Worm (Caenorhabditis elegans) whole organism, L1 larva: Measurements from ENCODE around the gene gmn-1.

Source experiments
- ama-1 ChIP-seq: fragments of 150-350 bp; optimal IDR thresholded peaks from 2 replicates; lab custom pipeline; 2014
- ceh-8 ChIP-seq: fragments of 200-800 bp; sonication (Bioruptor generic); optimal IDR thresholded peaks from 2 replicates; lab custom pipeline; 2018; ENCODE audit warnings: mild to moderate bottlenecking, missing genetic modification characterization, moderate library complexity, missing compliant biosample characterization
- fos-1 ChIP-seq: fragments of 150-350 bp; optimal IDR thresholded peaks from 2 replicates; lab custom pipeline; 2014; ENCODE audit warnings: missing biosample characterization, missing genetic modification characterization
- nhr-12 ChIP-seq: sonication (generic microtip); optimal IDR thresholded peaks from 2 replicates; lab custom pipeline; 2017; ENCODE audit warnings: missing biosample characterization, missing genetic modification characterization
- nhr-71 ChIP-seq: sonication (generic microtip); optimal IDR thresholded peaks from 2 replicates; lab custom pipeline; 2016; ENCODE audit warnings: mild to moderate bottlenecking, missing genetic modification characterization, moderate library complexity, missing compliant biosample characterization
- nhr-90 ChIP-seq: sonication (generic microtip); optimal IDR thresholded peaks from 2 replicates; lab custom pipeline; 2016; ENCODE audit warnings: mild to moderate bottlenecking, missing genetic modification characterization, missing compliant biosample characterization; ENCODE audit not compliant: poor library complexity
- snpc-4 ChIP-seq: fragments of 150-350 bp; optimal IDR thresholded peaks from 2 replicates; lab custom pipeline; 2014; ENCODE audit warnings: missing biosample characterization, missing genetic modification characterization
- unc-62 ChIP-seq: fragments of 150-350 bp; optimal IDR thresholded peaks from 2 replicates; lab custom pipeline; 2014; ENCODE audit warnings: missing biosample characterization, missing genetic modification reagents, missing genetic modification characterization

ce11 chrIII:12223208-12223607 is 1.9 kb downstream of the gmn-1 start:
- TF ChIP-seq fos-1 (tag; lab: Kevin White, UChicago) (no peak), snpc-4 (tag; lab: Kevin White, UChicago) (no peak), unc-62 (GFP tag; lab: Kevin White, UChicago) (no peak), nhr-12 (tag; lab: Kevin White, UChicago) (no peak), ceh-8 (GFP tag; lab: Kevin White, UChicago) (no peak), nhr-90 (no peak), ama-1 (lab: Kevin White, UChicago) (no peak), nhr-71 (tag; lab: Kevin White, UChicago) (no peak)
